Worm (Caenorhabditis elegans) whole organism, L1 larva: Measurements from ENCODE around the gene cyp-13A3.

ENCODE experiments used
- C04F5.9 ChIP-seq: sonication (generic microtip); optimal IDR thresholded peaks from 2 replicates; lab custom pipeline; 2016; ENCODE audit warnings: missing genetic modification characterization, missing compliant biosample characterization
- ama-1 ChIP-seq: fragments of 150-350 bp; optimal IDR thresholded peaks from 2 replicates; lab custom pipeline; 2014
- blmp-1 ChIP-seq: fragments of 150-350 bp; optimal IDR thresholded peaks from 2 replicates; lab custom pipeline; 2014; ENCODE audit warnings: missing biosample characterization, missing genetic modification characterization
- mep-1 ChIP-seq: fragments of 150-350 bp; optimal IDR thresholded peaks from 2 replicates; lab custom pipeline; 2014; ENCODE audit warnings: missing biosample characterization, missing genetic modification characterization
- nhr-11 ChIP-seq: fragments of 150-350 bp; optimal IDR thresholded peaks from 2 replicates; lab custom pipeline; 2014; ENCODE audit warnings: missing biosample characterization, missing genetic modification characterization
- nhr-12 ChIP-seq: sonication (generic microtip); optimal IDR thresholded peaks from 2 replicates; lab custom pipeline; 2017; ENCODE audit warnings: missing biosample characterization, missing genetic modification characterization
- nhr-76 ChIP-seq: sonication (generic microtip); optimal IDR thresholded peaks from 2 replicates; lab custom pipeline; 2017; ENCODE audit warnings: missing biosample characterization, missing genetic modification characterization
- snpc-4 ChIP-seq: fragments of 150-350 bp; optimal IDR thresholded peaks from 2 replicates; lab custom pipeline; 2014; ENCODE audit warnings: missing biosample characterization, missing genetic modification characterization
- zag-1 ChIP-seq: fragments of 150-350 bp; optimal IDR thresholded peaks from 2 replicates; lab custom pipeline; 2014; ENCODE audit warnings: missing biosample characterization, missing genetic modification characterization
- zip-4 ChIP-seq: fragments of 200-800 bp; sonication (Bioruptor generic); optimal IDR thresholded peaks from 2 replicates; lab custom pipeline; 2018; ENCODE audit warnings: mild to moderate bottlenecking, missing genetic modification characterization, moderate library complexity, missing compliant biosample characterization

- TF ChIP-seq ama-1 (lab: Kevin White, UChicago) (no peak), snpc-4 (tag; lab: Kevin White, UChicago) (no peak), nhr-12 (tag; lab: Kevin White, UChicago) (no peak), blmp-1 (tag; lab: Kevin White, UChicago) (no peak), zip-4 (no peak), nhr-76 (tag; lab: Kevin White, UChicago) (no peak), nhr-11 (tag; lab: Kevin White, UChicago) (no peak), mep-1 (tag; lab: Kevin White, UChicago) (no peak), C04F5.9 (tag; lab: Kevin White, UChicago) (no peak), zag-1 (no peak)
Measured at ce11 chrII:9740552-9740951, 52.5 kb downstream of the cyp-13A3 start.
